Worm (Caenorhabditis elegans): ENCODE measurements around the gene cht-3.

Gene cht-3

ce11 chrIV:7023004-7023403, 19.6 kb downstream of the cht-3 start (continued):
- TF ChIP-seq pag-3 (tag; optimal IDR thresholded peaks at IDR 0.05; ENCODE audit: borderline replicate concordance, insufficient read depth) (no peak), C16A3.4 (tag; optimal IDR thresholded peaks at IDR 0.05) (peak; percentile 30), vab-15 (tag; optimal IDR thresholded peaks at IDR 0.05) (no peak), unc-130 (tag; optimal IDR thresholded peaks at IDR 0.05) (peak; percentile 46), blmp-1 (tag; optimal IDR thresholded peaks at IDR 0.05) (peak; percentile 51), pqm-1 (tag; optimal IDR thresholded peaks at IDR 0.05) (no peak), unc-62 (GFP tag; optimal IDR thresholded peaks at IDR 0.05) (no peak), aly-2 (tag; optimal IDR thresholded peaks at IDR 0.05) (no peak), lsy-2 (tag; optimal IDR thresholded peaks at IDR 0.05) (peak; percentile 72 to 81), ceh-82 (tag; optimal IDR thresholded peaks at IDR 0.05) (peak; percentile 38 to 80 (median 66)), xbp-1 (tag; optimal IDR thresholded peaks at IDR 0.05) (peak; percentile 71), C34B4.2 (tag; optimal IDR thresholded peaks at IDR 0.05) (no peak), fos-1 (tag; optimal IDR thresholded peaks at IDR 0.05) (peak; percentile 67), aha-1 (tag; optimal IDR thresholded peaks at IDR 0.05) (peak; percentile 16), lir-3 (tag; optimal IDR thresholded peaks at IDR 0.05; ENCODE audit: poor library complexity) (peak; percentile 67), lin-13 (GFP tag; optimal IDR thresholded peaks at IDR 0.05) (peak; percentile 14), nhr-85 (tag) (peak; percentile 85), sox-4 (tag; optimal IDR thresholded peaks at IDR 0.05) (no peak), efl-1 (optimal IDR thresholded peaks at IDR 0.05) (peak; percentile 60 to 66), efl-1 (GFP tag; optimal IDR thresholded peaks at IDR 0.05 in 1 of 2) (peak; percentile 31 to 62), skn-1 (tag; optimal IDR thresholded peaks at IDR 0.05) (peak; percentile 61), ztf-11 (tag; optimal IDR thresholded peaks at IDR 0.05) (peak in 1 of 2 experiments; percentile 89), nhr-84 (tag; optimal IDR thresholded peaks at IDR 0.05) (no peak), elt-3 (tag; optimal IDR thresholded peaks at IDR 0.05) (peak in 2 of 6 experiments; percentile 39 to 51), nhr-12 (tag; optimal IDR thresholded peaks at IDR 0.05) (no peak), mef-2 (tag; optimal IDR thresholded peaks at IDR 0.05) (no peak), egl-27 (tag; optimal IDR thresholded peaks at IDR 0.05) (peak in 1 of 2 experiments; percentile 29), nhr-19 (GFP tag; conservative IDR thresholded peaks at IDR 0.05) (peak; percentile 74), swsn-7 (tag; optimal IDR thresholded peaks at IDR 0.05) (peak; percentile 78), nhr-11 (tag; optimal IDR thresholded peaks at IDR 0.05) (no peak), efl-3 (GFP tag; optimal IDR thresholded peaks at IDR 0.05) (no peak), ceh-8 (GFP tag; optimal IDR thresholded peaks at IDR 0.05) (no peak), tlp-1 (tag; optimal IDR thresholded peaks at IDR 0.05) (no peak), unc-86 (tag; optimal IDR thresholded peaks at IDR 0.05) (peak; percentile 95), nhr-20 (tag; optimal IDR thresholded peaks at IDR 0.05) (peak; percentile 91), unc-98 (GFP tag; IDR thresholded peaks at IDR 0.05) (no peak), nhr-28 (tag; optimal IDR thresholded peaks at IDR 0.05) (no peak), lin-39 (tag; optimal IDR thresholded peaks at IDR 0.05) (peak; percentile 34), isw-1 (GFP tag; IDR thresholded peaks at IDR 0.05) (peak; percentile 3; the same call in 1 of the 2 replicates), pax-3 (tag; optimal IDR thresholded peaks at IDR 0.05) (no peak), elt-2 (tag; optimal IDR thresholded peaks at IDR 0.05) (peak; percentile 26), dsc-1 (tag; optimal IDR thresholded peaks at IDR 0.05) (peak; percentile 50), mdl-1 (tag; optimal IDR thresholded peaks at IDR 0.05) (peak in 1 of 2 experiments; percentile 83), ceh-63 (GFP tag; optimal IDR thresholded peaks at IDR 0.05) (no peak), Y116A8C.19 (tag; optimal IDR thresholded peaks at IDR 0.05; ENCODE audit: borderline replicate concordance) (no peak), fkh-4 (tag; optimal IDR thresholded peaks at IDR 0.05; ENCODE audit: borderline replicate concordance) (no peak), snpc-4 (tag; optimal IDR thresholded peaks at IDR 0.05) (peak; percentile 48), mab-9 (GFP tag; IDR thresholded peaks at IDR 0.05) (no peak), hlh-4 (tag; optimal IDR thresholded peaks at IDR 0.05) (no peak), snu-23 (GFP tag; optimal IDR thresholded peaks at IDR 0.05) (peak; percentile 92), sptf-1 (tag; optimal IDR thresholded peaks at IDR 0.05) (no peak), zag-1 (tag; optimal IDR thresholded peaks at IDR 0.05) (no peak), mep-1 (tag; optimal IDR thresholded peaks at IDR 0.05) (peak; percentile 88), nhr-77 (tag; optimal IDR thresholded peaks at IDR 0.05) (peak; percentile 29)

Measured in whole organism, L1 larva.